Fruit fly (Drosophila melanogaster) whole organism, embryonic: Measurements from ENCODE around the gene CG15894.

Experiments
- CG10209 ChIP-seq: fragments of 200-800 bp; sonication (Bioruptor generic); optimal IDR thresholded peaks from 3 replicates; lab custom pipeline; 2017; ENCODE audit warnings: missing biosample characterization, mild to moderate bottlenecking, missing genetic modification characterization, missing genetic modification reagents
- CG1024 ChIP-seq: fragments of 200-800 bp; sonication (Bioruptor generic); IDR thresholded peaks from 2 replicates; pipeline ENCODE4 v1.3.6; 2022; ENCODE audit warnings: missing biosample characterization, missing genetic modification characterization
- CG10274 ChIP-seq: fragments of 200-800 bp; sonication (Bioruptor generic); optimal IDR thresholded peaks from 3 replicates; lab custom pipeline; 2017; ENCODE audit warnings: missing biosample characterization, mild to moderate bottlenecking, missing genetic modification characterization
- CG10431 ChIP-seq: fragments of 200-800 bp; sonication (Bioruptor generic); optimal IDR thresholded peaks from 3 replicates; lab custom pipeline; 2018; ENCODE audit warnings: missing biosample characterization, mild to moderate bottlenecking, missing genetic modification characterization
- CG11504 ChIP-seq: fragments of 200-800 bp; sonication (Bioruptor generic); optimal IDR thresholded peaks from 3 replicates; lab custom pipeline; 2019; ENCODE audit warnings: missing biosample characterization, mild to moderate bottlenecking, missing genetic modification characterization, moderate library complexity
- CG11696 ChIP-seq: fragments of 200-800 bp; sonication (Bioruptor generic); IDR thresholded peaks from 2 replicates; pipeline ENCODE4 v1.3.6; 2022; ENCODE audit warnings: missing biosample characterization, missing genetic modification characterization
- CG12769 ChIP-seq: fragments of 200-800 bp; sonication (Bioruptor generic); optimal IDR thresholded peaks from 2 replicates; lab custom pipeline; 2019; ENCODE audit warnings: missing biosample characterization, mild to moderate bottlenecking, missing genetic modification characterization, moderate library complexity
- CG13287 ChIP-seq: fragments of 200-800 bp; sonication (Bioruptor generic); IDR thresholded peaks from 2 replicates; pipeline ENCODE4 v1.3.6; 2022; ENCODE audit warnings: missing biosample characterization, missing genetic modification characterization; ENCODE audit not compliant: partially characterized antibody
- CG14050 ChIP-seq: fragments of 200-800 bp; sonication (Bioruptor generic); IDR thresholded peaks from 3 replicates; pipeline ENCODE4 v1.3.6; 2022; ENCODE audit warnings: missing biosample characterization, missing genetic modification characterization
- CG14860 ChIP-seq: fragments of 200-800 bp; sonication (Bioruptor generic); IDR thresholded peaks from 3 replicates; pipeline ENCODE4 v1.3.6; 2022; ENCODE audit warnings: missing biosample characterization, missing genetic modification characterization; ENCODE audit not compliant: partially characterized antibody
- CG1603 ChIP-seq: fragments of 200-800 bp; sonication (Bioruptor generic); optimal IDR thresholded peaks from 2 replicates; lab custom pipeline; 2019; ENCODE audit warnings: missing biosample characterization, mild to moderate bottlenecking, missing genetic modification characterization, moderate library complexity
- CG1647 ChIP-seq: fragments of 200-800 bp; sonication (Bioruptor generic); optimal IDR thresholded peaks from 3 replicates; lab custom pipeline; 2016; ENCODE audit warnings: missing biosample characterization, missing genetic modification characterization
- CG17385 ChIP-seq: fragments of 200-800 bp; sonication (Bioruptor generic); optimal IDR thresholded peaks from 3 replicates; lab custom pipeline; 2018; ENCODE audit warnings: missing biosample characterization, mild to moderate bottlenecking, missing genetic modification characterization
- CG18619 ChIP-seq: fragments of 200-800 bp; sonication (Bioruptor generic); optimal IDR thresholded peaks from 3 replicates; lab custom pipeline; 2017; ENCODE audit warnings: missing biosample characterization, mild to moderate bottlenecking, missing genetic modification characterization
- CG3995 ChIP-seq: fragments of 200-800 bp; sonication (Bioruptor generic); optimal IDR thresholded peaks from 3 replicates; lab custom pipeline; 2016; ENCODE audit warnings: missing biosample characterization, missing genetic modification characterization
- CG4282 ChIP-seq: fragments of 200-800 bp; sonication (Bioruptor generic); optimal IDR thresholded peaks from 2 replicates; lab custom pipeline; 2016; ENCODE audit warnings: missing biosample characterization, missing genetic modification characterization
- CG4424 ChIP-seq: fragments of 200-800 bp; sonication (Bioruptor generic); optimal IDR thresholded peaks from 3 replicates; lab custom pipeline; 2016; ENCODE audit warnings: missing biosample characterization, missing genetic modification characterization
- CG4707 ChIP-seq: fragments of 200-800 bp; sonication (Bioruptor generic); optimal IDR thresholded peaks from 2 replicates; lab custom pipeline; 2018; ENCODE audit warnings: missing biosample characterization, mild to moderate bottlenecking, missing genetic modification characterization, moderate library complexity
- CG5953 ChIP-seq: fragments of 200-800 bp; sonication (Bioruptor generic); IDR thresholded peaks from 2 replicates; pipeline ENCODE4 v1.3.6; 2022; ENCODE audit warnings: missing biosample characterization, missing genetic modification characterization
- CG6175 ChIP-seq: fragments of 200-800 bp; sonication (Bioruptor generic); IDR thresholded peaks from 3 replicates; pipeline ENCODE4 v1.3.6; 2022; ENCODE audit warnings: missing biosample characterization, missing genetic modification characterization
- CG8281 ChIP-seq: fragments of 200-800 bp; sonication (Bioruptor generic); optimal IDR thresholded peaks from 2 replicates; lab custom pipeline; 2018; ENCODE audit warnings: missing biosample characterization, mild to moderate bottlenecking, missing genetic modification characterization, moderate library complexity
- CG8478 ChIP-seq: fragments of >200 bp; optimal IDR thresholded peaks from 2 replicates; lab custom pipeline; 2018
- CG8924 ChIP-seq: fragments of 200-800 bp; optimal IDR thresholded peaks from 3 replicates; lab custom pipeline; 2019; ENCODE audit warnings: missing biosample characterization, mild to moderate bottlenecking, missing genetic modification characterization, moderate library complexity
- CG9797 ChIP-seq: fragments of 200-800 bp; sonication (Bioruptor generic); optimal IDR thresholded peaks from 3 replicates; lab custom pipeline; 2018; ENCODE audit warnings: missing biosample characterization, mild to moderate bottlenecking, missing genetic modification characterization
- D ChIP-seq, 2 experiments: fragments of 200-800 bp in 1 of 2; fragments of >200 bp in 1 of 2; sonication (Bioruptor generic) in 1 of 2; optimal IDR thresholded peaks; 2 replicates in 1 of 2; 3 replicates in 1 of 2; lab custom pipeline; 2017; ENCODE audit warnings: mild to moderate bottlenecking in 1 of 2, missing biosample characterization in 1 of 2, missing genetic modification characterization in 1 of 2, missing genetic modification reagents in 1 of 2
- Eip74EF ChIP-seq, 2 experiments: fragments of 200-800 bp in 1 of 2; fragments of >200 bp in 1 of 2; sonication (Bioruptor generic) in 1 of 2; optimal IDR thresholded peaks; 2 replicates each; lab custom pipeline; 2017 to 2019; ENCODE audit warnings: missing biosample characterization in 2 of 2, missing genetic modification characterization in 2 of 2, mild to moderate bottlenecking in 1 of 2, moderate library complexity in 1 of 2
- Elba2 ChIP-seq: fragments of 200-800 bp; sonication (Bioruptor generic); optimal IDR thresholded peaks from 3 replicates; lab custom pipeline; 2016; ENCODE audit warnings: missing biosample characterization, missing genetic modification characterization
- Ets97D ChIP-seq: fragments of 200-800 bp; sonication (Bioruptor generic); optimal IDR thresholded peaks from 3 replicates; lab custom pipeline; 2016; ENCODE audit warnings: missing biosample characterization, missing genetic modification characterization
- Gsc ChIP-seq: fragments of 200-800 bp; sonication (Bioruptor generic); IDR thresholded peaks from 2 replicates; pipeline ENCODE4 v1.3.6; 2022; ENCODE audit warnings: missing biosample characterization, missing genetic modification characterization
- HmgZ ChIP-seq: fragments of 200-800 bp; sonication (Bioruptor generic); optimal IDR thresholded peaks from 2 replicates; lab custom pipeline; 2018; ENCODE audit warnings: missing biosample characterization, mild to moderate bottlenecking, missing genetic modification characterization
- Med ChIP-seq: fragments of 200-800 bp; sonication (Bioruptor generic); peaks from one replicate; lab custom pipeline; 2016; ENCODE audit warnings: missing biosample characterization, missing genetic modification characterization, mild to moderate bottlenecking, inconsistent platforms, moderate library complexity
- Mes4 ChIP-seq: fragments of 200-800 bp; sonication (Bioruptor generic); optimal IDR thresholded peaks from 2 replicates; lab custom pipeline; 2016; ENCODE audit warnings: missing biosample characterization, missing genetic modification characterization
- NfI ChIP-seq: fragments of 200-800 bp; sonication (Bioruptor generic); optimal IDR thresholded peaks from 3 replicates; lab custom pipeline; 2018; ENCODE audit warnings: missing biosample characterization, mild to moderate bottlenecking, missing genetic modification characterization, moderate library complexity
- Ravus ChIP-seq: fragments of 200-800 bp; sonication (Bioruptor generic); IDR thresholded peaks from 2 replicates; pipeline ENCODE4 v1.3.6; 2022; ENCODE audit warnings: missing biosample characterization, missing genetic modification characterization
- Sry-β ChIP-seq: fragments of 200-800 bp; sonication (Bioruptor generic); optimal IDR thresholded peaks from 2 replicates; lab custom pipeline; 2018; ENCODE audit warnings: missing biosample characterization, mild to moderate bottlenecking, missing genetic modification characterization, moderate library complexity
- ap ChIP-seq: fragments of 200-800 bp; sonication (Bioruptor generic); IDR thresholded peaks from 2 replicates; pipeline ENCODE4 v1.3.6; 2022; ENCODE audit warnings: missing biosample characterization, missing genetic modification characterization
- bsh ChIP-seq, 2 experiments: fragments of 200-800 bp; sonication (Bioruptor generic); optimal IDR thresholded peaks; 2 replicates each; lab custom pipeline; 2017 to 2018; ENCODE audit warnings: mild to moderate bottlenecking in 2 of 2, missing biosample characterization in 2 of 2, missing genetic modification characterization in 2 of 2, moderate library complexity in 1 of 2
- btn ChIP-seq: fragments of 200-800 bp; sonication (Bioruptor generic); optimal IDR thresholded peaks from 2 replicates; lab custom pipeline; 2016; ENCODE audit warnings: missing biosample characterization, missing genetic modification characterization
- cato ChIP-seq: fragments of 200-800 bp; sonication (Bioruptor generic); optimal IDR thresholded peaks from 2 replicates; lab custom pipeline; 2016; ENCODE audit warnings: missing biosample characterization, missing genetic modification characterization, borderline replicate concordance
- ci ChIP-seq: fragments of 200-800 bp; sonication (Bioruptor generic); IDR thresholded peaks from 3 replicates; pipeline ENCODE4 v1.3.6; 2022; ENCODE audit warnings: missing biosample characterization, missing genetic modification characterization
- dpn ChIP-seq, 2 experiments: fragments of 200-800 bp; sonication (Bioruptor generic); optimal IDR thresholded peaks; 3 replicates each; lab custom pipeline; 2016; ENCODE audit warnings: missing biosample characterization in 2 of 2, missing genetic modification characterization in 2 of 2
- ewg ChIP-seq: fragments of 200-800 bp; sonication (Bioruptor generic); optimal IDR thresholded peaks from 3 replicates; lab custom pipeline; 2017; ENCODE audit warnings: mild to moderate bottlenecking, missing biosample characterization, missing genetic modification reagents, missing genetic modification characterization
- jing ChIP-seq: fragments of 200-800 bp; sonication (Bioruptor generic); optimal IDR thresholded peaks from 2 replicates; lab custom pipeline; 2018; ENCODE audit warnings: missing biosample characterization, mild to moderate bottlenecking, missing genetic modification characterization
- kni ChIP-seq: fragments of 200-800 bp; sonication (Bioruptor generic); optimal IDR thresholded peaks from 3 replicates; lab custom pipeline; 2017; ENCODE audit warnings: mild to moderate bottlenecking, missing biosample characterization, missing genetic modification reagents, missing genetic modification characterization
- lbe ChIP-seq: fragments of 200-800 bp; sonication (Bioruptor generic); optimal IDR thresholded peaks from 2 replicates; lab custom pipeline; 2016; ENCODE audit warnings: missing biosample characterization, mild to moderate bottlenecking, missing genetic modification characterization
- p53 ChIP-seq: fragments of 200-800 bp; sonication (Bioruptor generic); optimal IDR thresholded peaks from 2 replicates; lab custom pipeline; 2016; ENCODE audit warnings: missing biosample characterization, missing genetic modification characterization
- shn ChIP-seq: fragments of 200-800 bp; sonication (Bioruptor generic); optimal IDR thresholded peaks from 3 replicates; lab custom pipeline; 2016; ENCODE audit warnings: missing biosample characterization, missing genetic modification characterization
- slbo ChIP-seq: fragments of 200-800 bp; sonication (Bioruptor generic); IDR thresholded peaks from 2 replicates; pipeline ENCODE4 v1.3.6; 2022; ENCODE audit warnings: missing biosample characterization, missing genetic modification characterization
- vvl ChIP-seq: fragments of 200-800 bp; sonication (Bioruptor generic); IDR thresholded peaks from 2 replicates; pipeline ENCODE4 v1.3.6; 2022; ENCODE audit warnings: missing biosample characterization, missing genetic modification characterization

CG15894 gene

DNA sequence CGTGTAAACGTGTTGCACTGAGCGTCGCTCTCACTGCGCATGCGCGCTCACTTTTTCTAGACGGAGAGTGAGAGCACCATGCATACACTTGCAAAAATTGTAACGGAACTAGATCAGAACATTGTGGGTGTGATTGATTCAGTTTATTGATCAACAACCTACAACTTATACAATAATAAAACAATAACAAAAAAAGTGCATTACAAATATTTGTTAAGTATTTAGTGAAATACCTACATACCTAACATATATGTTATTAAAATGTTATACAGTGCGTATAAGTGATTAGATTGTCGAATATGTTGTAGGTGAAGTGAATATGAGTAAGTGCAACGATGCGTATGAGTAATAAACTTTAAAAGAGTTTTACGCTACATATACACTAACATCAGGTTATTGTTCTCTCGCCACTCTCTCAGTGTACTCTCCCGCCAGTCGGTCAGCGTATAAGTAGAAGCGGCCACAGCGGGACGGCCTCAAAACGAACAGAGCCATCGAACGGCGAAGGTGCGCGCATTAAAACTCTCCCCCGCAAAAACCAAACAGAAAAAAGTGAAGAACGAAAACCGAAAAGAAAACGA, 21.4 kb downstream of the CG15894 start, which contains the start of gene CG42240 (continued):
- TF ChIP-seq CG14860 (GFP tag; lab: Robert Waterston, UW): no peak
- peak; percentile 23; the same call in 1 of the 2 replicates for TF ChIP-seq Ravus
- TF ChIP-seq bsh (GFP tag; optimal IDR thresholded peaks at IDR 0.05; lab: Kevin White, UChicago): peak; percentile 87 to 91
- peak; percentile 24 for TF ChIP-seq CG9797 (GFP tag; lab: Kevin White, UChicago)
- TF ChIP-seq CG18619 (GFP tag; lab: Kevin White, UChicago): peak; percentile 93
- TF ChIP-seq CG8478 (lab: Kevin White, UChicago): no peak
- TF ChIP-seq Eip74EF (GFP tag; optimal IDR thresholded peaks at IDR 0.05; lab: Kevin White, UChicago): peak in 1 of 2 experiments; percentile 95
- TF ChIP-seq CG4707 (GFP tag; lab: Kevin White, UChicago): peak; percentile 57
- no peak for TF ChIP-seq p53 (GFP tag; lab: Kevin White, UChicago)
- TF ChIP-seq ewg (GFP tag; lab: Kevin White, UChicago): peak; percentile 92
- TF ChIP-seq CG4282 (GFP tag; lab: Kevin White, UChicago): no peak
- TF ChIP-seq CG17385 (GFP tag; lab: Kevin White, UChicago): peak; percentile 90
- peak; percentile 70 for TF ChIP-seq CG1647 (GFP tag; lab: Kevin White, UChicago)
- TF ChIP-seq CG3995: peak; percentile 28
- peak; percentile 82 for TF ChIP-seq Mes4 (GFP tag; lab: Kevin White, UChicago)
- peak; percentile 81 for TF ChIP-seq lbe (GFP tag; lab: Kevin White, UChicago)
- TF ChIP-seq CG10431 (GFP tag; lab: Kevin White, UChicago): peak; percentile 66
- TF ChIP-seq CG1603 (tag; lab: Kevin White, UChicago): peak; percentile 70
- TF ChIP-seq CG12769 (tag; lab: Kevin White, UChicago): peak; percentile 82
- no peak for TF ChIP-seq D (optimal IDR thresholded peaks at IDR 0.05; lab: Kevin White, UChicago)
- TF ChIP-seq D (GFP tag; optimal IDR thresholded peaks at IDR 0.05; lab: Kevin White, UChicago): peak; percentile 94
- TF ChIP-seq CG10274 (GFP tag; lab: Kevin White, UChicago): peak; percentile 86
- peak; percentile 75 to 89 for TF ChIP-seq dpn (GFP tag; optimal IDR thresholded peaks at IDR 0.05; lab: Kevin White, UChicago)
- TF ChIP-seq CG11504 (tag; lab: Kevin White, UChicago): peak; percentile 94
- TF ChIP-seq CG8924 (tag; lab: Kevin White, UChicago): peak; percentile 95
- TF ChIP-seq cato: peak; percentile 81
- TF ChIP-seq CG10209 (GFP tag; lab: Kevin White, UChicago): peak; percentile 91
- peak; percentile 85 for TF ChIP-seq HmgZ (tag; lab: Kevin White, UChicago)
- peak; percentile 58 for TF ChIP-seq CG14050
- peak; percentile 78 for TF ChIP-seq vvl (GFP tag; lab: Robert Waterston, UW)
- no peak for TF ChIP-seq Elba2 (GFP tag; lab: Kevin White, UChicago)
- TF ChIP-seq ci (GFP tag; lab: Robert Waterston, UW): peak; percentile 72; the same call in 2 of the 3 replicates
- TF ChIP-seq CG1024: 0 out of 2 replicates have a peak, but pooled peaks have one; percentile 9
- no peak for TF ChIP-seq CG6175 (GFP tag; lab: Robert Waterston, UW)
- TF ChIP-seq Ets97D (GFP tag; lab: Kevin White, UChicago): peak; percentile 51
- TF ChIP-seq CG8281 (tag; lab: Kevin White, UChicago): peak; percentile 76
- TF ChIP-seq jing (GFP tag; lab: Kevin White, UChicago): peak; percentile 79
- TF ChIP-seq btn (GFP tag; lab: Kevin White, UChicago): peak; percentile 51
- TF ChIP-seq Med (GFP tag; lab: Kevin White, UChicago): peak; percentile 93
- no peak for TF ChIP-seq CG13287 (GFP tag; lab: Robert Waterston, UW)
- peak; percentile 54; the same call in 1 of the 2 replicates for TF ChIP-seq CG5953
- peak; percentile 77 for TF ChIP-seq kni (GFP tag; lab: Kevin White, UChicago)
- TF ChIP-seq Sry-β (GFP tag; lab: Kevin White, UChicago): peak; percentile 40
- peak; percentile 29; the same call in 1 of the 2 replicates for TF ChIP-seq Gsc (GFP tag; lab: Robert Waterston, UW)
- TF ChIP-seq ap (GFP tag; lab: Robert Waterston, UW): peak; percentile 3; the same call in 1 of the 2 replicates
- peak; percentile 88 for TF ChIP-seq NfI (GFP tag; lab: Kevin White, UChicago)
- peak; percentile 94 for TF ChIP-seq CG4424 (GFP tag; lab: Kevin White, UChicago)
- TF ChIP-seq CG11696 (GFP tag; lab: Robert Waterston, UW): no peak
- TF ChIP-seq shn (GFP tag; lab: Kevin White, UChicago): peak; percentile 48
- peak; percentile 74 for TF ChIP-seq slbo (GFP tag; lab: Robert Waterston, UW)
